Worm (Caenorhabditis elegans) whole organism, L1 larva: ENCODE measurements around the gene C33F10.8.

Experiments
- C34B4.2 ChIP-seq: sonication (generic microtip); optimal IDR thresholded peaks from 2 replicates; lab custom pipeline; 2017; ENCODE audit warnings: mild to moderate bottlenecking, missing genetic modification characterization, missing compliant biosample characterization
- alr-1 ChIP-seq: fragments of 200-800 bp; sonication (Bioruptor generic); optimal IDR thresholded peaks from 2 replicates; lab custom pipeline; 2018; ENCODE audit warnings: borderline replicate concordance, mild to moderate bottlenecking, missing genetic modification characterization, missing compliant biosample characterization
- ama-1 ChIP-seq: fragments of 150-350 bp; optimal IDR thresholded peaks from 2 replicates; lab custom pipeline; 2014
- blmp-1 ChIP-seq: fragments of 150-350 bp; optimal IDR thresholded peaks from 2 replicates; lab custom pipeline; 2014; ENCODE audit warnings: missing biosample characterization, missing genetic modification characterization
- ces-1 ChIP-seq: fragments of 150-350 bp; optimal IDR thresholded peaks from 2 replicates; lab custom pipeline; 2014; ENCODE audit warnings: missing biosample characterization, missing genetic modification reagents, missing genetic modification characterization
- fos-1 ChIP-seq: fragments of 150-350 bp; optimal IDR thresholded peaks from 2 replicates; lab custom pipeline; 2014; ENCODE audit warnings: missing biosample characterization, missing genetic modification characterization
- grh-1 ChIP-seq: fragments of 200-800 bp; sonication (Bioruptor generic); IDR thresholded peaks from 2 replicates; pipeline ENCODE4 v1.3.6; 2022; ENCODE audit warnings: missing genetic modification reagents, missing genetic modification characterization, missing compliant biosample characterization
- mdl-1 ChIP-seq, 2 experiments: fragments of 150-350 bp; optimal IDR thresholded peaks; 2 replicates each; lab custom pipeline; 2014 to 2017; ENCODE audit warnings: missing biosample characterization in 2 of 2, missing genetic modification characterization in 2 of 2, inconsistent platforms in 1 of 2
- nhr-90 ChIP-seq: sonication (generic microtip); optimal IDR thresholded peaks from 2 replicates; lab custom pipeline; 2016; ENCODE audit warnings: mild to moderate bottlenecking, missing genetic modification characterization, missing compliant biosample characterization; ENCODE audit not compliant: poor library complexity

DNA sequence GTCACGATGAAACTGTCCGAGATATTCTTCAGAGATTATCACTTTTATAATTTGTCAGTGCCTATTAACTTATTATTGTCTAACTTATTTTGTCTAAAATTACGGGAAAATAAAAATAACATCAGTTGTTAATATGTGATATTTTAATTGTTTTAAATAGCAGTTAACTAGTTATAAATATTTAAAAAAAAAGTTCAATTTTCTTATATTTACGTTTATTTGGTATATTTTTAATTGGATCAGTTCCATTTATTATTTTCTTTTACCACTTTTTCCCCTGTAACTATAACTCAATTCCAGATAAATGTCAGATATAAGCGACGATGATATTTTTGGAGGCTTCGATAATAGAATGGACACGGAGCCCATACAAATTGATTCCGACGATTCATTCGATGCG lies 29.6 kb downstream of the C33F10.8 start, which contains the start of gene C33F10.4:
- no peak for TF ChIP-seq mdl-1 (tag; optimal IDR thresholded peaks at IDR 0.05; lab: Kevin White, UChicago)
- no peak for TF ChIP-seq alr-1 (tag; lab: Kevin White, UChicago)
- TF ChIP-seq C34B4.2 (tag; lab: Kevin White, UChicago) = no peak
- TF ChIP-seq fos-1 (tag; lab: Kevin White, UChicago) = no peak
- no peak for TF ChIP-seq blmp-1 (tag; lab: Kevin White, UChicago)
- TF ChIP-seq ces-1 (GFP tag; lab: Kevin White, UChicago) = no peak
- TF ChIP-seq nhr-90 (tag; lab: Kevin White, UChicago) = no peak
- TF ChIP-seq ama-1 = no peak
- no peak for TF ChIP-seq grh-1 (GFP tag; lab: Robert Waterston, UW)
